Fruit fly (Drosophila melanogaster): Measurements from ENCODE around the gene mRpL45.

Gene mRpL45

DNA sequence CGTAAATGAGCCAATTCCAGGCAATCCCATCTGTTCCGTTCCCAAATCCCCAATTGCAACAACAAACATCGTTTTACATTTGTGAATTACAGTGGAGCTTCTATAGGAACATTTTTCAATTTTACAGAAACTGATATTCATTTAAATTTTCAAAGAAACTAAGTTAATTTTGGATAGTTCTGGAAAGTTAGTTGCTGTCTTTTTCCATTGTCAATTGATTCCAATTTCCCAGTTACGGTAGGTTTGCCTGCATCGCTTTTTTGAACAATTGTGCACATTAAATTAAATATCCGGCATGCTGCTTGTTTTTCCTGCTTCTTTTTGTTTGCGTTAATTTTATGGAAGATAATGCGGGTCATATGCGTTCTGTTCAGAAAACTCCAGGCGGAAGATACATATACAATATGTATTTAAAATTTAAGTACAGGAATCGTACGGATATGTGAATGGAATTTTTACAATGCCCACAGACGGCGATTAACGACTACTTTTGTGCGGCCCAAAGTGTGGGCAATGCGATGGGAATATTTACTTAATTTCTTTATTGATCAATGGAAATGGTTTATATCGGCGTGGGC, 9.7 kb downstream of the mRpL45 start (continued):
- TF ChIP-seq CG12071 (GFP tag; optimal IDR thresholded peaks at IDR 0.05): no peak
- no peak for TF ChIP-seq oc (tag; optimal IDR thresholded peaks at IDR 0.05)
- no peak for TF ChIP-seq CG1024 (GFP tag; IDR thresholded peaks at IDR 0.05)
- TF ChIP-seq trem (tag; optimal IDR thresholded peaks at IDR 0.05): no peak
- no peak for TF ChIP-seq CG10321 (GFP tag; IDR thresholded peaks at IDR 0.05)
- TF ChIP-seq abd-A (tag; optimal IDR thresholded peaks at IDR 0.05): no peak
- TF ChIP-seq CG12299 (tag; optimal IDR thresholded peaks at IDR 0.05): no peak
- no peak for TF ChIP-seq gcm2 (GFP tag; optimal IDR thresholded peaks at IDR 0.05)
- no peak for TF ChIP-seq YL-1 (GFP tag; optimal IDR thresholded peaks at IDR 0.05)
- peak; percentile 1 for TF ChIP-seq CG4707 (GFP tag; optimal IDR thresholded peaks at IDR 0.05)
- no peak for TF ChIP-seq twi (tag; optimal IDR thresholded peaks at IDR 0.05)
- TF ChIP-seq sr (GFP tag; IDR thresholded peaks at IDR 0.05): no peak
- TF ChIP-seq CG8281 (tag; optimal IDR thresholded peaks at IDR 0.05): no peak
- peak; percentile 48 for TF ChIP-seq CG12391 (tag; optimal IDR thresholded peaks at IDR 0.05)
- TF ChIP-seq CG12942 (GFP tag; optimal IDR thresholded peaks at IDR 0.05): peak; percentile 14
- no peak for TF ChIP-seq BEAF-32 (GFP tag; optimal IDR thresholded peaks at IDR 0.05)
- no peak for TF ChIP-seq Mes4 (GFP tag; optimal IDR thresholded peaks at IDR 0.05)
- TF ChIP-seq pb (GFP tag; optimal IDR thresholded peaks at IDR 0.05): no peak
- no peak for TF ChIP-seq bcd (GFP tag; optimal IDR thresholded peaks at IDR 0.05)
- TF ChIP-seq MBD-R2 (GFP tag; IDR thresholded peaks at IDR 0.05): peak; percentile 23; the same call in 1 of the 2 replicates
- TF ChIP-seq zfh2 (GFP tag; optimal IDR thresholded peaks at IDR 0.05): peak; percentile 25
- TF ChIP-seq fru (optimal IDR thresholded peaks at IDR 0.05): no peak
- no peak for TF ChIP-seq Gug (GFP tag; IDR thresholded peaks at IDR 0.05)
- TF ChIP-seq Fer3 (tag; optimal IDR thresholded peaks at IDR 0.05): peak; percentile 25
- TF ChIP-seq dmrt11E (tag; optimal IDR thresholded peaks at IDR 0.05): no peak
- peak; percentile 31 for TF ChIP-seq dmrt99B (tag; optimal IDR thresholded peaks at IDR 0.05)
- no peak for TF ChIP-seq CG6854 (GFP tag; optimal IDR thresholded peaks at IDR 0.05)
- no peak for TF ChIP-seq NC2α (GFP tag; optimal IDR thresholded peaks at IDR 0.05)
- TF ChIP-seq CG16779 (GFP tag; IDR thresholded peaks at IDR 0.05): no peak
- TF ChIP-seq otp (GFP tag; IDR thresholded peaks at IDR 0.05): no peak
- no peak for TF ChIP-seq klu (GFP tag; IDR thresholded peaks at IDR 0.05)
- no peak for TF ChIP-seq CG4424 (GFP tag; optimal IDR thresholded peaks at IDR 0.05)
- no peak for TF ChIP-seq Blimp-1 (GFP tag; optimal IDR thresholded peaks at IDR 0.05)
- TF ChIP-seq CG7928 (GFP tag; optimal IDR thresholded peaks at IDR 0.05): no peak
- TF ChIP-seq HLHmδ (GFP tag; optimal IDR thresholded peaks at IDR 0.05): no peak
- TF ChIP-seq CG11560 (tag; IDR thresholded peaks at IDR 0.05): no peak
- peak; percentile 13; the same call in 1 of the 2 replicates for TF ChIP-seq E2f2 (GFP tag; IDR thresholded peaks at IDR 0.05)
- TF ChIP-seq CG4328 (GFP tag; optimal IDR thresholded peaks at IDR 0.05): no peak
- no peak for TF ChIP-seq yki (optimal IDR thresholded peaks at IDR 0.05)
- TF ChIP-seq corto (GFP tag; optimal IDR thresholded peaks at IDR 0.05): no peak
- no peak for TF ChIP-seq CG30431 (GFP tag; optimal IDR thresholded peaks at IDR 0.05)
- TF ChIP-seq Ptx1 (GFP tag; IDR thresholded peaks at IDR 0.05): no peak
- no peak for TF ChIP-seq CG18262 (tag; optimal IDR thresholded peaks at IDR 0.05)
- TF ChIP-seq CG32532 (GFP tag; IDR thresholded peaks at IDR 0.05): no peak
- no peak for TF ChIP-seq Mad (GFP tag; optimal IDR thresholded peaks at IDR 0.05)
- TF ChIP-seq CG11085 (GFP tag; IDR thresholded peaks at IDR 0.05): no peak
- peak; percentile 8 for TF ChIP-seq CG30403 (GFP tag; optimal IDR thresholded peaks at IDR 0.05)
- no peak for TF ChIP-seq emc (GFP tag; optimal IDR thresholded peaks at IDR 0.05)
- TF ChIP-seq CG7271 (tag; optimal IDR thresholded peaks at IDR 0.05): no peak
- no peak for TF ChIP-seq CG6765 (GFP tag; optimal IDR thresholded peaks at IDR 0.05)
- no peak for TF ChIP-seq CG15479 (GFP tag; optimal IDR thresholded peaks at IDR 0.05)
- no peak for TF ChIP-seq pfk (GFP tag; optimal IDR thresholded peaks at IDR 0.05)
